Worm (Caenorhabditis elegans) whole organism, late embryonic: Measurements from ENCODE around the gene pnp-1.
A peak's percentile ranks its signal among the peaks of the same experiment; 100 is the strongest.

ENCODE experiments used
- C08G9.2 ChIP-seq: sonication (generic microtip); optimal IDR thresholded peaks from 2 replicates; lab custom pipeline; 2016; ENCODE audit warnings: mild to moderate bottlenecking, missing genetic modification characterization, moderate library complexity, missing compliant biosample characterization
- T23F11.4 ChIP-seq: fragments of 200-800 bp; sonication (Bioruptor generic); optimal IDR thresholded peaks from 2 replicates; lab custom pipeline; 2018; ENCODE audit warnings: mild to moderate bottlenecking, missing genetic modification characterization, missing compliant biosample characterization
- Y22D7AL.16 ChIP-seq: sonication (generic microtip); optimal IDR thresholded peaks from 2 replicates; lab custom pipeline; 2016; ENCODE audit warnings: missing genetic modification characterization, missing compliant biosample characterization
- ama-1 ChIP-seq: fragments of 150-350 bp; optimal IDR thresholded peaks from 2 replicates; lab custom pipeline; 2014
- ceh-22 ChIP-seq: sonication (generic microtip); optimal IDR thresholded peaks from 2 replicates; lab custom pipeline; 2017; ENCODE audit warnings: missing biosample characterization, missing genetic modification characterization
- ceh-30 ChIP-seq: fragments of 150-350 bp; optimal IDR thresholded peaks from 2 replicates; lab custom pipeline; 2014; ENCODE audit warnings: missing biosample characterization, missing genetic modification characterization
- ceh-45 ChIP-seq: fragments of 200-800 bp; sonication (Bioruptor generic); IDR thresholded peaks from 2 replicates; pipeline ENCODE4 v1.3.6; 2022; ENCODE audit warnings: missing genetic modification reagents, missing genetic modification characterization, missing compliant biosample characterization
- ceh-6 ChIP-seq: fragments of 200-800 bp; sonication (Bioruptor generic); optimal IDR thresholded peaks from 2 replicates; lab custom pipeline; 2018; ENCODE audit warnings: mild to moderate bottlenecking, missing genetic modification characterization, missing compliant biosample characterization
- ceh-9 ChIP-seq: sonication (generic microtip); optimal IDR thresholded peaks from 2 replicates; lab custom pipeline; 2016; ENCODE audit warnings: mild to moderate bottlenecking, missing genetic modification characterization, inconsistent platforms, missing compliant biosample characterization
- dve-1 ChIP-seq: sonication (generic microtip); optimal IDR thresholded peaks from 2 replicates; lab custom pipeline; 2017; ENCODE audit warnings: antibody characterized with exemption, mild to moderate bottlenecking, missing genetic modification characterization, missing compliant biosample characterization
- elt-2 ChIP-seq: sonication (generic microtip); optimal IDR thresholded peaks from 2 replicates; lab custom pipeline; 2016; ENCODE audit warnings: missing genetic modification reagents, missing genetic modification characterization, missing compliant biosample characterization
- elt-4 ChIP-seq: sonication (generic microtip); optimal IDR thresholded peaks from 2 replicates; lab custom pipeline; 2016; ENCODE audit warnings: missing genetic modification characterization, missing compliant biosample characterization
- eyg-1 ChIP-seq: sonication (generic microtip); optimal IDR thresholded peaks from 2 replicates; lab custom pipeline; 2016; ENCODE audit warnings: missing genotype, missing genetic modification characterization, missing compliant biosample characterization
- fax-1 ChIP-seq: sonication (generic microtip); optimal IDR thresholded peaks from 2 replicates; lab custom pipeline; 2016; ENCODE audit warnings: missing genotype, missing genetic modification characterization, missing compliant biosample characterization
- fkh-6 ChIP-seq: sonication (generic microtip); optimal IDR thresholded peaks from 2 replicates; lab custom pipeline; 2016; ENCODE audit warnings: missing genetic modification characterization, missing compliant biosample characterization
- gmeb-2 ChIP-seq: sonication (generic microtip); optimal IDR thresholded peaks from 2 replicates; lab custom pipeline; 2016; ENCODE audit warnings: missing genetic modification characterization, inconsistent platforms, missing compliant biosample characterization
- hlh-15 ChIP-seq: sonication (generic microtip); optimal IDR thresholded peaks from 2 replicates; lab custom pipeline; 2016; ENCODE audit warnings: missing genetic modification characterization, missing compliant biosample characterization
- hlh-30 ChIP-seq: sonication (generic microtip); optimal IDR thresholded peaks from 2 replicates; lab custom pipeline; 2017; ENCODE audit warnings: antibody characterized with exemption, missing genetic modification characterization, missing compliant biosample characterization; ENCODE audit not compliant: insufficient read depth
- hlh-6 ChIP-seq: sonication (generic microtip); optimal IDR thresholded peaks from 2 replicates; lab custom pipeline; 2016; ENCODE audit warnings: missing genotype, missing genetic modification characterization, missing compliant biosample characterization
- lin-11 ChIP-seq: fragments of 200-800 bp; sonication (Bioruptor generic); optimal IDR thresholded peaks from 2 replicates; lab custom pipeline; 2018; ENCODE audit warnings: mild to moderate bottlenecking, missing genetic modification characterization, missing compliant biosample characterization
- mec-3 ChIP-seq: sonication (generic microtip); optimal IDR thresholded peaks from 2 replicates; lab custom pipeline; 2016; ENCODE audit warnings: borderline replicate concordance, missing genetic modification characterization, missing compliant biosample characterization
- nfya-1 ChIP-seq: sonication (generic microtip); optimal IDR thresholded peaks from 2 replicates; lab custom pipeline; 2017; ENCODE audit warnings: missing genetic modification characterization, mild to moderate bottlenecking, missing compliant biosample characterization, antibody characterized with exemption, moderate library complexity
- nhr-11 ChIP-seq: fragments of 150-350 bp; optimal IDR thresholded peaks from 2 replicates; lab custom pipeline; 2014; ENCODE audit warnings: missing biosample characterization, missing genetic modification characterization
- pat-9 ChIP-seq: fragments of 200-800 bp; sonication (Bioruptor generic); optimal IDR thresholded peaks from 2 replicates; lab custom pipeline; 2018; ENCODE audit warnings: mild to moderate bottlenecking, missing genetic modification characterization, moderate library complexity, missing compliant biosample characterization
- pha-2 ChIP-seq: sonication (generic microtip); optimal IDR thresholded peaks from 2 replicates; lab custom pipeline; 2017; ENCODE audit warnings: mild to moderate bottlenecking, missing genetic modification characterization, missing compliant biosample characterization
- pha-4 ChIP-seq: fragments of 150-350 bp; optimal IDR thresholded peaks from 2 replicates; lab custom pipeline; 2018; ENCODE audit warnings: missing biosample characterization, missing genetic modification reagents, missing genetic modification characterization
- pros-1 ChIP-seq: fragments of 150-350 bp; optimal IDR thresholded peaks from 2 replicates; lab custom pipeline; 2014; ENCODE audit warnings: missing biosample characterization, missing genetic modification reagents, missing genetic modification characterization
- sdc-2 ChIP-seq: sonication (generic microtip); optimal IDR thresholded peaks from 2 replicates; lab custom pipeline; 2016; ENCODE audit warnings: missing genotype, missing genetic modification characterization, missing compliant biosample characterization
- sox-4 ChIP-seq: sonication (generic microtip); optimal IDR thresholded peaks from 2 replicates; lab custom pipeline; 2017; ENCODE audit warnings: mild to moderate bottlenecking, missing genetic modification characterization, inconsistent platforms, missing compliant biosample characterization
- syd-9 ChIP-seq: sonication (generic microtip); optimal IDR thresholded peaks from 2 replicates; lab custom pipeline; 2016; ENCODE audit warnings: mild to moderate bottlenecking, missing genetic modification characterization, moderate library complexity, missing compliant biosample characterization
- tbx-7 ChIP-seq: sonication (generic microtip); optimal IDR thresholded peaks from 2 replicates; lab custom pipeline; 2016; ENCODE audit warnings: missing genotype, missing genetic modification characterization, missing compliant biosample characterization
- ttx-3 ChIP-seq: sonication (generic microtip); optimal IDR thresholded peaks from 2 replicates; lab custom pipeline; 2016; ENCODE audit warnings: missing genetic modification reagents, missing genetic modification characterization, missing compliant biosample characterization
- unc-42 ChIP-seq: sonication (generic microtip); optimal IDR thresholded peaks from 2 replicates; lab custom pipeline; 2016; ENCODE audit warnings: missing genotype, missing genetic modification characterization, missing compliant biosample characterization

Gene pnp-1

ce11 chrIV:298204-298603, at the start of gene pnp-1:
Gene pnp-1, minus strand, starts transcription at chrIV:298304.
- TF ChIP-seq nfya-1 (tag; lab: Kevin White, UChicago) = no peak
- no peak for TF ChIP-seq pat-9 (tag; lab: Kevin White, UChicago)
- no peak for TF ChIP-seq pros-1 (tag; lab: Kevin White, UChicago)
- no peak for TF ChIP-seq syd-9 (tag; lab: Kevin White, UChicago)
- no peak for TF ChIP-seq pha-2
- no peak for TF ChIP-seq ceh-30 (tag; lab: Kevin White, UChicago)

- no peak for TF ChIP-seq Y22D7AL.16 (tag; lab: Kevin White, UChicago)
- TF ChIP-seq ceh-9 (tag; lab: Kevin White, UChicago) = no peak
- TF ChIP-seq sdc-2 = no peak
- no peak for TF ChIP-seq unc-42 (tag; lab: Kevin White, UChicago)
- no peak for TF ChIP-seq gmeb-2
- no peak for TF ChIP-seq fkh-6 (tag; lab: Kevin White, UChicago)
- no peak for TF ChIP-seq ceh-22 (tag; lab: Kevin White, UChicago)
- TF ChIP-seq nfya-1 (tag; lab: Kevin White, UChicago) = no peak
- no peak for TF ChIP-seq tbx-7 (tag; lab: Kevin White, UChicago)
- TF ChIP-seq pros-1 (tag; lab: Kevin White, UChicago) = no peak
- no peak for TF ChIP-seq lin-11 (tag; lab: Kevin White, UChicago)
- TF ChIP-seq, all 69 proteins: peak for 0
Observed at ce11 chrIV:343279-343678, 45.2 kb upstream of the pnp-1 start.

- TF ChIP-seq ceh-45 (GFP tag; lab: Robert Waterston, UW) (no peak), unc-42 (tag; lab: Kevin White, UChicago) (peak; percentile 18)
Observed at ce11 chrIV:339508-339907, 41.4 kb upstream of the pnp-1 start, which contains the start of gene cdh-8. Gene cdh-8, plus strand, starts transcription at chrIV:339808.

ce11 chrIV:338192-338831, 40.2 kb upstream of the pnp-1 start:
- TF ChIP-seq dve-1 (tag; lab: Kevin White, UChicago) (no peak), pha-4 (tag; lab: Kevin White, UChicago) (no peak), mec-3 (no peak), T23F11.4 (GFP tag; lab: Kevin White, UChicago) (no peak), ceh-6 (GFP tag; lab: Kevin White, UChicago) (no peak), hlh-30 (tag; lab: Kevin White, UChicago) (no peak), elt-2 (tag; lab: Kevin White, UChicago) (no peak), elt-4 (tag; lab: Kevin White, UChicago) (no peak), ttx-3 (tag; lab: Kevin White, UChicago) (no peak), sox-4 (no peak), lin-11 (tag; lab: Kevin White, UChicago) (no peak), hlh-6 (tag; lab: Kevin White, UChicago) (no peak), fkh-6 (tag; lab: Kevin White, UChicago) (no peak)
- TF ChIP-seq, all 69 proteins: peak for 0

DNA sequence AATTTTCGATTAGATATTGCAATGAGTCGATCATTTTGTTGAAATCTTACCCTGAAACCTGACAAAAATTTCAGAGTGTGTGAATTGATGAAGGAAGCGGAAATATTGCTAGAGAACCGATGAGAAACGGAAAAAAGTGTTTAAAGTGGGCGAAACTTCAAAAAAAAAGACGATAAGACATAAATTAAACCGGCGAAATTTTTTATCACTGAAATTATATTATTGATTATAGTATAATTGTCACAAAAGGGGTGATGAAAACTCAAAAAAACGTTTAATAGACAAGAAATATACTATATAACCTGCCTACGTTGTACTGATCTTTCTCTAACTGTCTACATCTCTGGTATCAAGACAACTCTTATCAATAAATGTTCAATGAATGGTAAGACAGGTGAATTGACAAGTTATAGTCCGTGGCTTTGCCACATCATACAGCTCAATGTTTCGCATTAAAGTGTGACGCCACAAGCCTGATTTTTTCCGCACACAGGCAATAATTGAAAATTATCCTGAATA, 39.1 kb upstream of the pnp-1 start, which contains the start of gene pxmp-4:
pxmp-4 (minus strand) TSS at position 51 of the 519 bp plus-strand sequence.
- TF ChIP-seq fax-1 (tag; lab: Kevin White, UChicago) (no peak), ama-1 (lab: Kevin White, UChicago) (no peak), hlh-15 (tag; lab: Kevin White, UChicago) (no peak), nhr-11 (tag; lab: Kevin White, UChicago) (no peak), C08G9.2 (no peak), eyg-1 (tag; lab: Kevin White, UChicago) (no peak)
